Fruit fly (Drosophila melanogaster): ENCODE results near the gene CG33080.

Gene CG33080

DNA sequence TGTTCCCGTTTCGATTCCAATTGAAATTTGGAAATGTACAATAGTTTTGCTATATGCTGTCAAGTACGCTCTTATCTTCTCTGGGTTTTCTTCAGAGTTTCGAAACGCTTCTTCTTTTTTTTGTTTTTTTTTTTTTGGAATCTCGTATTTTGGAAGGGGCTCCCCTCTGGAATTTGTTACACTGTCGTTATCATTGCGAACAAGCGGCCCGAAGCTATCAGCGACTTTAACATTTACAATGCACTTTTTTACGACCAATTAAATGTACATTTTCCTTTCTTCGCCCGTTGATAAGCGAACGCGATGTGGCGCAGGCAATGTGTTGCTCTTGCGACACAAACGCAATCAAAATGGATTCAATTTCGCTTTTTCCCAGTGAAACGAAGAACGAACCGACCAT is 40.7 kb downstream of the CG33080 start:
- no peak for TF ChIP-seq noc (tag; optimal IDR thresholded peaks at IDR 0.05)

DNA sequence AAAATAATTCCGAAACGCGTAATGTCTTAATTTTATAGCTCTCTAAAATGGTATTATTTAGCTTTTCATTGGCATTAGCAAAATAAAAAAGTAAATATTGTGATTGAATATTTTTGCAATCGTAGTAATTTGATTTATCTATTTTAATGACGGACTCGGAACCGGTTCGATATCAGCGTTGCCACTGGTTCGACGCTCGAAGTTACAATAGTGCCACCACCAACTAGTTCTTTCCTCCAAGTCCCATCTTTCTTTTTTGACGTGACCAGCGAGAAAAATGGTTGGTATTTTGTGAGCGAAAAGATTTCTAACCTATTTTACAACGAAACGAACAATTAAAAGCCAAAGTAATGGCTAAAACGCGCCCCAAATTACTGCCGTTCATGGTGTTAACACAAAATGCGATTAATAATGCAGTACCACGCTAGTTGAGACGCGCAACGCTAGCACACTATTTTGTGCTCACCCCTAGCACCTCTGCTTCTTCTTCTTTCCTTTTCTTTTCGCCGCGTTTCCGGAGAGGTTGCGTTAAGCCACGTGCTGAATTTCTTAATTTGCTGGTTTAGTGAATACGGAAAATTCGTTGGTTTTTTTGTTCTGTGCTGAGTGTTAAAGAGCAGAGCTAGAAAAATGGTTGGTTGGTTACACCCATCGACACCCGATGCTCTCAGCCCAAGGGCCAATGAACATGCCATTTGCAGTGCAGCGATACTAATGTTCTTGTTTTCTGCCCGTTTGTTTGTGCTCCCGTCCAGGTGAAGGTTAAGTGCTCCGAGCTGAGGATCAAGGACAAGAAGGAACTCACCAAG is 45.1 kb downstream of the CG33080 start, which contains the start of gene RpL35:
Gene RpL35 (plus strand): TSS at position 159 of the 809 bp plus-strand sequence.
- peak; percentile 51 for TF ChIP-seq noc (tag; optimal IDR thresholded peaks at IDR 0.05)

DNA sequence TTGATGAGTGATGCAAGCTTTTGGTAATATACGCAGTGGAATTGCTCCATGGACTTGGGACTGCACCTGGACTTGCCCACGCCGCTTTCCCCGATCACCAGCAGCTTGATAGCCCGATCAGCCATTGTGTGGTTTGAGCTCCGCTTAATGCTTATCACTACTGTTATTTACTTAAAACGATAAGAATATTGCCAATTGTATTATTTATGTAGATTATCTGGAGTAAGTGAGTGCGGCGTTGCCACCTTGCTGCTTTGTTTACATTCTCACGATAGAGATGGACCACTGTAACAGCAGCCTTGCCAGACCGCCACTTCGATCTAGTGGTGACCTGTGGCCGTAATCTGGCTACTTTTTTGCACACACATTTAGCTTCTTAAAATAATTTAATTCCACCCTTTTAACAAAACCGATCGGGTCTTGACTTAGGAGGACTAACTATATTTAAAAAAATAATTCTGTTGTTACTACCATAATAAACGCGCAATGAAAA is 46.0 kb downstream of the CG33080 start, which contains the start of gene Rab18:
Gene Rab18 (minus strand): TSS at position 276 of the 493 bp plus-strand sequence.
- no peak for TF ChIP-seq noc (tag; optimal IDR thresholded peaks at IDR 0.05)

DNA sequence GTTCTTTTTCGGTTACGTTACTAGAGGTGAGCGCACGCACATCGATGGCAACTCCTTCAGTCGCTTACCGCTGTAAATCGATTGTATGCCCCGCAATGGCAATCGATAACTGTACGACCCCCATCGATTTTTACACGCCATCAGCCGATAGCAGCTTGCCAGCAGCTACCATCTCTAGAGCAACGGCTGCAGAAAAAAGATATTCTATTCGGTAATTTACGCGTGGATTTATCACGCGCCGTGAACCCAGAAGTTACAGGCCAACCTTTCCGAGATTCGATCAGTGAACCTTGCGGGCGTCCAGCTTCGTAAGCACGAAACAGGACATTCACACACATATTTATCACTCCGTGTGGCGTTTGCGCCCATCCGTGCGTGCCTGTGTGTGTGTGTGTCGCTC is 51.7 kb downstream of the CG33080 start, which contains the start of the genes Sirt4 and CG4119:
Gene Sirt4 (minus strand): TSS at position 39 of the 400 bp plus-strand sequence.
Gene CG4119 (plus strand): TSS at position 151 of the 400 bp plus-strand sequence.
- peak; percentile 26 for TF ChIP-seq noc (tag; optimal IDR thresholded peaks at IDR 0.05)

DNA sequence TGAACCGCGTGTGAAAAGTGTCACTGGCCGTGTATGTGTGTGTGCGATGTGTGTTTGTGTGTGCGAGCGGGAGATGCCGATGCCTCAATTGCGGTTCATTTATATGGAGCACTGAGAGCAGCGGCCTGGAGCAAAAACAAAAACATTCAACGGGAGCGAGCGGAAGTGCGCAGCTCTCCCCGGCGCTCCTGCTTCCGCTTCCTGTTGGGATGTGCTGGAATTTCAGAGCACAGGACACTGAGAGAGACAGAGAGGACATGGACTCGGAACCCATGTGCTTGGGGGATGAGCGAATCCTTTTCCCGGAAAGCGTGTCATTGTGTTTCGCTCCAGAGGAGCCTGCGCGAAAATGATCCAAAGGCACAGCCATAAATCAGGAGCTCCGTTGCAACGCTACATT is 53.4 kb downstream of the CG33080 start:
- no peak for TF ChIP-seq noc (tag; optimal IDR thresholded peaks at IDR 0.05)

DNA sequence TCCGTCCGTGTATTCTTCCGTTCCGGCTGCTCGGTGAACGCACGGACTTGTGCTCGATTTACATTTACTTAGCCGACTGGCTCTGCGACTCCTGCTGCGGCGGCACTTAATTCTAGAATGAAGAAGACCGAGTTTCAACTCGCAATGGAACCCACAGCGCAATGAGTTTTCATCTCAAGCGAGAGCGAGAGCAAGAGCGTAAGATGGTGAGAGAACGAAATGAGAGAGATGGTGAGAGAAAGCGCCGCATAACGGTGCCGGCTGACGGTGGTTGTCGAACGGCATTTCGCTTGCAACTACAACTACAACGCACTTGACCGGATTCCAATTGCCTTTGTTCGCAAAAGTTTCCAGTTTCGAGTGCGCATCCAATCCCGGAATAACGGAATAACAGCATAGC is 54.8 kb downstream of the CG33080 start, which contains the start of gene OtopLc:
Gene OtopLc (minus strand): TSS at position 101 of the 400 bp plus-strand sequence.
- TF ChIP-seq noc (tag; optimal IDR thresholded peaks at IDR 0.05), result no peak

DNA sequence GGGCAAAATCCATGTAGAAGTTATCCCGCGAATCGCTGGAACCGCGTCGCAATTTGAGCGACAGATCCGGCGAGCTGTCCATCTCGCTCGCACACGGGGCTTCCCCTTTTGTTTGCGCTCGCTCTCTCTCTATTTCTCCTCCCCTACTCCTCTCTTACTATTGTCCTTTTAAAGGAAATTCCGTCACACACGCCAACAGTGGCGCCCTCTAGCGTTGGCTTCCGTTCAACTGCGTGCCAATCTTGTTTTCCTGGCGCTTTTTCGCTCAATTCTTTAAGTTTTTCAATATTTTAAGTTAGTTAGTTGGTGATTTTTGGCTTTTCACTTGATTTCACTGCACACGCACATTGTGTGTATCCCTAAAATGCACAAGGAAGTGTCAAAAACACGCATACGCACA is 55.6 kb downstream of the CG33080 start:
- no peak for TF ChIP-seq noc (tag; optimal IDR thresholded peaks at IDR 0.05)

Measured in whole organism, larva.